Worm (Caenorhabditis elegans) whole organism, late embryonic: ENCODE results near the gene Y45G5AM.5.
A peak's percentile ranks its signal among the peaks of the same experiment; 100 is the strongest.

Source experiments
- C08G9.2 ChIP-seq: sonication (generic microtip); optimal IDR thresholded peaks from 2 replicates; lab custom pipeline; 2016; ENCODE audit warnings: mild to moderate bottlenecking, missing genetic modification characterization, moderate library complexity, missing compliant biosample characterization
- C38D4.7 ChIP-seq: fragments of 200-800 bp; sonication (Bioruptor generic); optimal IDR thresholded peaks from 2 replicates; lab custom pipeline; 2018; ENCODE audit warnings: mild to moderate bottlenecking, missing genetic modification characterization, moderate library complexity, missing compliant biosample characterization
- F13H6.1 ChIP-seq: sonication (generic microtip); optimal IDR thresholded peaks from 2 replicates; lab custom pipeline; 2016; ENCODE audit warnings: missing genetic modification characterization, missing compliant biosample characterization
- ahr-1 ChIP-seq: sonication (generic microtip); optimal IDR thresholded peaks from 2 replicates; lab custom pipeline; 2016; ENCODE audit warnings: missing genetic modification characterization, missing compliant biosample characterization
- ceh-18 ChIP-seq: sonication (generic microtip); optimal IDR thresholded peaks from 2 replicates; lab custom pipeline; 2016; ENCODE audit warnings: missing genetic modification characterization, missing compliant biosample characterization
- ceh-19 ChIP-seq: fragments of 200-800 bp; sonication (Bioruptor generic); optimal IDR thresholded peaks from 2 replicates; lab custom pipeline; 2018; ENCODE audit warnings: mild to moderate bottlenecking, missing genetic modification characterization, missing compliant biosample characterization
- ceh-2 ChIP-seq: sonication (generic microtip); optimal IDR thresholded peaks from 2 replicates; lab custom pipeline; 2016; ENCODE audit warnings: missing genotype, missing genetic modification characterization, missing compliant biosample characterization
- ceh-24 ChIP-seq: sonication (generic microtip); optimal IDR thresholded peaks from 2 replicates; lab custom pipeline; 2016; ENCODE audit warnings: mild to moderate bottlenecking, missing genetic modification characterization, missing compliant biosample characterization
- ceh-45 ChIP-seq: fragments of 200-800 bp; sonication (Bioruptor generic); IDR thresholded peaks from 2 replicates; pipeline ENCODE4 v1.3.6; 2022; ENCODE audit warnings: missing genetic modification reagents, missing genetic modification characterization, missing compliant biosample characterization
- dmd-4 ChIP-seq: sonication (generic microtip); optimal IDR thresholded peaks from 2 replicates; lab custom pipeline; 2016; ENCODE audit warnings: borderline replicate concordance, missing genetic modification characterization, missing compliant biosample characterization
- elt-2 ChIP-seq: sonication (generic microtip); optimal IDR thresholded peaks from 2 replicates; lab custom pipeline; 2016; ENCODE audit warnings: missing genetic modification reagents, missing genetic modification characterization, missing compliant biosample characterization
- eyg-1 ChIP-seq: sonication (generic microtip); optimal IDR thresholded peaks from 2 replicates; lab custom pipeline; 2016; ENCODE audit warnings: missing genotype, missing genetic modification characterization, missing compliant biosample characterization
- gmeb-2 ChIP-seq: sonication (generic microtip); optimal IDR thresholded peaks from 2 replicates; lab custom pipeline; 2016; ENCODE audit warnings: missing genetic modification characterization, inconsistent platforms, missing compliant biosample characterization
- hlh-30 ChIP-seq: sonication (generic microtip); optimal IDR thresholded peaks from 2 replicates; lab custom pipeline; 2017; ENCODE audit warnings: antibody characterized with exemption, missing genetic modification characterization, missing compliant biosample characterization; ENCODE audit not compliant: insufficient read depth
- hlh-6 ChIP-seq: sonication (generic microtip); optimal IDR thresholded peaks from 2 replicates; lab custom pipeline; 2016; ENCODE audit warnings: missing genotype, missing genetic modification characterization, missing compliant biosample characterization
- lim-6 ChIP-seq: sonication (generic microtip); optimal IDR thresholded peaks from 2 replicates; lab custom pipeline; 2016; ENCODE audit warnings: missing genetic modification characterization, missing compliant biosample characterization
- madf-2 ChIP-seq: sonication (generic microtip); optimal IDR thresholded peaks from 2 replicates; lab custom pipeline; 2017; ENCODE audit warnings: missing genetic modification characterization, missing compliant biosample characterization
- nfya-1 ChIP-seq: sonication (generic microtip); optimal IDR thresholded peaks from 2 replicates; lab custom pipeline; 2017; ENCODE audit warnings: missing genetic modification characterization, mild to moderate bottlenecking, missing compliant biosample characterization, antibody characterized with exemption, moderate library complexity
- pat-9 ChIP-seq: fragments of 200-800 bp; sonication (Bioruptor generic); optimal IDR thresholded peaks from 2 replicates; lab custom pipeline; 2018; ENCODE audit warnings: mild to moderate bottlenecking, missing genetic modification characterization, moderate library complexity, missing compliant biosample characterization
- pha-2 ChIP-seq: sonication (generic microtip); optimal IDR thresholded peaks from 2 replicates; lab custom pipeline; 2017; ENCODE audit warnings: mild to moderate bottlenecking, missing genetic modification characterization, missing compliant biosample characterization
- pha-4 ChIP-seq: fragments of 150-350 bp; optimal IDR thresholded peaks from 2 replicates; lab custom pipeline; 2018; ENCODE audit warnings: missing biosample characterization, missing genetic modification reagents, missing genetic modification characterization
- pqm-1 ChIP-seq: sonication (generic microtip); optimal IDR thresholded peaks from 2 replicates; lab custom pipeline; 2016; ENCODE audit warnings: missing genetic modification characterization, missing compliant biosample characterization
- rnt-1 ChIP-seq: sonication (generic microtip); optimal IDR thresholded peaks from 2 replicates; lab custom pipeline; 2016; ENCODE audit warnings: missing genetic modification characterization, missing compliant biosample characterization
- sdc-2 ChIP-seq: sonication (generic microtip); optimal IDR thresholded peaks from 2 replicates; lab custom pipeline; 2016; ENCODE audit warnings: missing genotype, missing genetic modification characterization, missing compliant biosample characterization
- sox-4 ChIP-seq: sonication (generic microtip); optimal IDR thresholded peaks from 2 replicates; lab custom pipeline; 2017; ENCODE audit warnings: mild to moderate bottlenecking, missing genetic modification characterization, inconsistent platforms, missing compliant biosample characterization
- syd-9 ChIP-seq: sonication (generic microtip); optimal IDR thresholded peaks from 2 replicates; lab custom pipeline; 2016; ENCODE audit warnings: mild to moderate bottlenecking, missing genetic modification characterization, moderate library complexity, missing compliant biosample characterization
- tbx-7 ChIP-seq: sonication (generic microtip); optimal IDR thresholded peaks from 2 replicates; lab custom pipeline; 2016; ENCODE audit warnings: missing genotype, missing genetic modification characterization, missing compliant biosample characterization
- ttx-3 ChIP-seq: sonication (generic microtip); optimal IDR thresholded peaks from 2 replicates; lab custom pipeline; 2016; ENCODE audit warnings: missing genetic modification reagents, missing genetic modification characterization, missing compliant biosample characterization
- unc-42 ChIP-seq: sonication (generic microtip); optimal IDR thresholded peaks from 2 replicates; lab custom pipeline; 2016; ENCODE audit warnings: missing genotype, missing genetic modification characterization, missing compliant biosample characterization
- unc-55 ChIP-seq: sonication (generic microtip); optimal IDR thresholded peaks from 2 replicates; lab custom pipeline; 2017; ENCODE audit warnings: missing biosample characterization, missing genetic modification reagents, missing genetic modification characterization

Y45G5AM.5 gene

ce11 chrV:4152200-4152599 lies 8.0 kb upstream of the Y45G5AM.5 start, which contains the start of gene Y45G5AM.6:
Gene Y45G5AM.6 (minus strand): TSS chrV:4152300.
- TF ChIP-seq hlh-6 (tag; lab: Kevin White, UChicago) (no peak), dmd-4 (tag; lab: Kevin White, UChicago) (no peak)

ce11 chrV:4157291-4157690 lies 2.9 kb upstream of the Y45G5AM.5 start:
- peak; percentile 50 for TF ChIP-seq ceh-18 (tag; lab: Kevin White, UChicago)
- no peak for TF ChIP-seq C08G9.2 (tag; lab: Kevin White, UChicago)
- no peak for TF ChIP-seq ttx-3 (tag; lab: Kevin White, UChicago)
- TF ChIP-seq unc-55: peak; percentile 69
- no peak for TF ChIP-seq tbx-7 (tag; lab: Kevin White, UChicago)
- TF ChIP-seq nfya-1: no peak
- peak; percentile 47 for TF ChIP-seq rnt-1
- peak; percentile 96 for TF ChIP-seq elt-2 (tag; lab: Kevin White, UChicago)

- TF ChIP-seq pha-4 (tag; lab: Kevin White, UChicago) (no peak), ceh-24 (tag; lab: Kevin White, UChicago) (no peak), pha-2 (tag; lab: Kevin White, UChicago) (no peak), F13H6.1 (tag; lab: Kevin White, UChicago) (no peak), madf-2 (tag; lab: Kevin White, UChicago) (no peak), gmeb-2 (tag; lab: Kevin White, UChicago) (no peak), unc-55 (no peak), C08G9.2 (tag; lab: Kevin White, UChicago) (no peak), hlh-30 (tag; lab: Kevin White, UChicago) (no peak), ahr-1 (tag; lab: Kevin White, UChicago) (no peak), hlh-6 (tag; lab: Kevin White, UChicago) (no peak), ceh-19 (GFP tag; lab: Kevin White, UChicago) (no peak)
Observed at ce11 chrV:4162922-4163321, 2.7 kb downstream of the Y45G5AM.5 start, which contains the start of gene Y45G5AM.4. Gene Y45G5AM.4 (plus strand): TSS chrV:4163222.

ce11 chrV:4164504-4164959 lies 4.3 kb downstream of the Y45G5AM.5 start, which contains the start of gene Y45G5AM.3:
Gene Y45G5AM.3 (plus strand): TSS chrV:4164554.
- no peak for TF ChIP-seq pat-9 (tag; lab: Kevin White, UChicago)
- TF ChIP-seq rnt-1: no peak
- TF ChIP-seq eyg-1 (tag; lab: Kevin White, UChicago): no peak
- TF ChIP-seq sdc-2 (tag; lab: Kevin White, UChicago): no peak
- TF ChIP-seq ahr-1 (tag; lab: Kevin White, UChicago): no peak
- no peak for TF ChIP-seq unc-42 (tag; lab: Kevin White, UChicago)
- TF ChIP-seq elt-2 (tag; lab: Kevin White, UChicago): no peak
- no peak for TF ChIP-seq lim-6
- no peak for TF ChIP-seq gmeb-2 (tag; lab: Kevin White, UChicago)
- TF ChIP-seq ceh-45 (GFP tag; lab: Robert Waterston, UW): no peak
- no peak for TF ChIP-seq ceh-2 (tag; lab: Kevin White, UChicago)
- no peak for TF ChIP-seq C38D4.7 (GFP tag; lab: Kevin White, UChicago)
- TF ChIP-seq, all 69 proteins: peak for 0

- TF ChIP-seq sox-4 (tag; lab: Kevin White, UChicago) (no peak), nfya-1 (peak; percentile 97)
- TF ChIP-seq, all 69 proteins: peak for 1
Observed at ce11 chrV:4168045-4168444, 7.9 kb downstream of the Y45G5AM.5 start.

ce11 chrV:4169658-4170057 lies 9.5 kb downstream of the Y45G5AM.5 start:
- TF ChIP-seq syd-9 (tag; lab: Kevin White, UChicago) (no peak), nfya-1 (peak; percentile 2), pqm-1 (tag; lab: Kevin White, UChicago) (no peak)
